Worm (Caenorhabditis elegans) whole organism, midembryonic: ENCODE data around the gene trf-1.

Experiments used
- T22C8.4 ChIP-seq: fragments of 200-800 bp; sonication (Bioruptor generic); IDR thresholded peaks from 2 replicates; pipeline ENCODE4 v1.3.6; 2022; ENCODE audit warnings: missing genetic modification characterization, missing compliant biosample characterization
- cog-1 ChIP-seq: sonication (generic microtip); optimal IDR thresholded peaks from 2 replicates; lab custom pipeline; 2016; ENCODE audit warnings: missing genetic modification characterization, missing compliant biosample characterization
- ref-1 ChIP-seq: fragments of 200-800 bp; sonication (Bioruptor generic); conservative IDR thresholded peaks from 2 replicates; pipeline ENCODE4 v1.3.6; 2022; ENCODE audit warnings: missing genetic modification reagents, missing genetic modification characterization, missing compliant biosample characterization

- TF ChIP-seq ref-1 (GFP tag; lab: Robert Waterston, UW) (no peak), cog-1 (tag; lab: Kevin White, UChicago) (no peak), T22C8.4 (GFP tag; lab: Robert Waterston, UW) (no peak)
Measured at ce11 chrIII:13434404-13434803, 4.1 kb downstream of the trf-1 start, which contains the start of gene F45G2.7.
